Worm (Caenorhabditis elegans): ENCODE data around the gene F55A11.7.

The F55A11.7 gene

ce11 chrV:11779310-11779709, 7.9 kb downstream of the F55A11.7 start:
- TF ChIP-seq scrt-1 (GFP tag; IDR thresholded peaks at IDR 0.05) (no peak), F13C5.2 (tag; optimal IDR thresholded peaks at IDR 0.05) (no peak), tbx-11 (GFP tag; IDR thresholded peaks at IDR 0.05) (no peak), ceh-36 (tag; optimal IDR thresholded peaks at IDR 0.05) (no peak)

ce11 chrV:11777846-11778245, 9.4 kb downstream of the F55A11.7 start:
- TF ChIP-seq ets-7 (tag; optimal IDR thresholded peaks at IDR 0.05) = no peak
- TF ChIP-seq flt-1 (GFP tag; IDR thresholded peaks at IDR 0.05) = no peak
- no peak for TF ChIP-seq F13C5.2 (tag; optimal IDR thresholded peaks at IDR 0.05)
- TF ChIP-seq tbx-11 (GFP tag; IDR thresholded peaks at IDR 0.05) = no peak
- no peak for TF ChIP-seq tbx-37 (GFP tag; conservative IDR thresholded peaks at IDR 0.05)
- TF ChIP-seq hnd-1 (tag; optimal IDR thresholded peaks at IDR 0.05) = no peak
- no peak for TF ChIP-seq tra-4 (tag; optimal IDR thresholded peaks at IDR 0.05)
- TF ChIP-seq sea-1 (GFP tag; conservative IDR thresholded peaks at IDR 0.05) = no peak
- TF ChIP-seq ama-1 (optimal IDR thresholded peaks at IDR 0.05) = no peak
- TF ChIP-seq ceh-13 (GFP tag; optimal IDR thresholded peaks at IDR 0.05) = no peak

- TF ChIP-seq ama-1 (optimal IDR thresholded peaks at IDR 0.05) (no peak), sea-1 (GFP tag; conservative IDR thresholded peaks at IDR 0.05) (no peak), F13C5.2 (tag; optimal IDR thresholded peaks at IDR 0.05) (no peak), ceh-36 (tag; optimal IDR thresholded peaks at IDR 0.05) (no peak), hnd-1 (tag; optimal IDR thresholded peaks at IDR 0.05) (no peak), flt-1 (GFP tag; IDR thresholded peaks at IDR 0.05) (no peak), hmg-4 (GFP tag; optimal IDR thresholded peaks at IDR 0.05) (no peak), tra-4 (tag; optimal IDR thresholded peaks at IDR 0.05) (no peak), scrt-1 (GFP tag; IDR thresholded peaks at IDR 0.05) (no peak)
Observed at ce11 chrV:11776538-11776937, 10.7 kb downstream of the F55A11.7 start, which contains the start of gene F55A11.6. F55A11.6 (plus strand) TSS chrV:11776838.

ce11 chrV:11773934-11774333, 13.3 kb downstream of the F55A11.7 start:
- TF ChIP-seq tbx-37 (GFP tag; conservative IDR thresholded peaks at IDR 0.05) = no peak
- no peak for TF ChIP-seq ceh-36 (tag; optimal IDR thresholded peaks at IDR 0.05)
- TF ChIP-seq scrt-1 (GFP tag; IDR thresholded peaks at IDR 0.05) = no peak
- no peak for TF ChIP-seq F13C5.2 (tag; optimal IDR thresholded peaks at IDR 0.05)
- no peak for TF ChIP-seq ets-7 (tag; optimal IDR thresholded peaks at IDR 0.05)
- no peak for TF ChIP-seq aly-1 (tag; optimal IDR thresholded peaks at IDR 0.05)
- no peak for TF ChIP-seq pes-1 (GFP tag; IDR thresholded peaks at IDR 0.05)
- no peak for TF ChIP-seq sea-1 (GFP tag; conservative IDR thresholded peaks at IDR 0.05)
- TF ChIP-seq tbx-11 (GFP tag; IDR thresholded peaks at IDR 0.05) = no peak
- TF ChIP-seq ceh-13 (GFP tag; optimal IDR thresholded peaks at IDR 0.05) = no peak
- no peak for TF ChIP-seq hmbx-1 (tag; optimal IDR thresholded peaks at IDR 0.05)
- TF ChIP-seq B0310.2 (tag; optimal IDR thresholded peaks at IDR 0.05) = no peak
- no peak for TF ChIP-seq ama-1 (optimal IDR thresholded peaks at IDR 0.05)

- TF ChIP-seq tra-4 (tag; optimal IDR thresholded peaks at IDR 0.05) (no peak), tbx-11 (GFP tag; IDR thresholded peaks at IDR 0.05) (no peak), pes-1 (GFP tag; IDR thresholded peaks at IDR 0.05) (no peak), hmbx-1 (tag; optimal IDR thresholded peaks at IDR 0.05) (no peak), hmg-4 (GFP tag; optimal IDR thresholded peaks at IDR 0.05) (no peak), scrt-1 (GFP tag; IDR thresholded peaks at IDR 0.05) (no peak), aly-1 (tag; optimal IDR thresholded peaks at IDR 0.05) (no peak), tbx-37 (GFP tag; conservative IDR thresholded peaks at IDR 0.05) (no peak), B0310.2 (tag; optimal IDR thresholded peaks at IDR 0.05) (no peak), ceh-13 (GFP tag; optimal IDR thresholded peaks at IDR 0.05) (no peak), ceh-36 (tag; optimal IDR thresholded peaks at IDR 0.05) (no peak), F13C5.2 (tag; optimal IDR thresholded peaks at IDR 0.05) (no peak), flt-1 (GFP tag; IDR thresholded peaks at IDR 0.05) (no peak), ama-1 (optimal IDR thresholded peaks at IDR 0.05) (no peak), sea-1 (GFP tag; conservative IDR thresholded peaks at IDR 0.05) (no peak), ets-7 (tag; optimal IDR thresholded peaks at IDR 0.05) (no peak)
Observed at ce11 chrV:11773420-11773819, 13.8 kb downstream of the F55A11.7 start, which contains the start of gene bus-18. bus-18 (plus strand) TSS chrV:11773720.

- TF ChIP-seq ceh-36 (tag; optimal IDR thresholded peaks at IDR 0.05) (peak; percentile 38), hmbx-1 (tag; optimal IDR thresholded peaks at IDR 0.05) (no peak), scrt-1 (GFP tag; IDR thresholded peaks at IDR 0.05) (no peak), ama-1 (optimal IDR thresholded peaks at IDR 0.05) (peak; percentile 19), tbx-11 (GFP tag; IDR thresholded peaks at IDR 0.05) (no peak), aly-1 (tag; optimal IDR thresholded peaks at IDR 0.05) (peak; percentile 45), sea-1 (GFP tag; conservative IDR thresholded peaks at IDR 0.05) (no peak)
Observed at ce11 chrV:11770053-11770517, 17.2 kb downstream of the F55A11.7 start, which contains the start of gene F55A11.4. F55A11.4 (plus strand) TSS chrV:11770467.

- no peak for TF ChIP-seq tra-4 (tag; optimal IDR thresholded peaks at IDR 0.05)
- TF ChIP-seq tbx-11 (GFP tag; IDR thresholded peaks at IDR 0.05) = no peak
- TF ChIP-seq hnd-1 (tag; optimal IDR thresholded peaks at IDR 0.05) = no peak
- no peak for TF ChIP-seq sea-1 (GFP tag; conservative IDR thresholded peaks at IDR 0.05)
- TF ChIP-seq tbx-37 (GFP tag; conservative IDR thresholded peaks at IDR 0.05) = no peak
Observed at ce11 chrV:11769646-11770045, 17.6 kb downstream of the F55A11.7 start.

ce11 chrV:11767028-11767427, 20.2 kb downstream of the F55A11.7 start, which contains the start of gene sel-11:
sel-11 (plus strand) TSS chrV:11767328.
- TF ChIP-seq F13C5.2 (tag; optimal IDR thresholded peaks at IDR 0.05) (no peak), tra-4 (tag; optimal IDR thresholded peaks at IDR 0.05) (no peak), hnd-1 (tag; optimal IDR thresholded peaks at IDR 0.05) (no peak), hmg-4 (GFP tag; optimal IDR thresholded peaks at IDR 0.05) (no peak), B0310.2 (tag; optimal IDR thresholded peaks at IDR 0.05) (no peak), flt-1 (GFP tag; IDR thresholded peaks at IDR 0.05) (no peak), aly-1 (tag; optimal IDR thresholded peaks at IDR 0.05) (no peak), scrt-1 (GFP tag; IDR thresholded peaks at IDR 0.05) (no peak)
